Worm (Caenorhabditis elegans) whole organism, young adult: ENCODE data around the gene sec-20.

Source experiments
- D2030.7 ChIP-seq: fragments of 200-800 bp; sonication (Bioruptor generic); IDR thresholded peaks from 2 replicates; pipeline ENCODE4 v1.3.6; 2022; ENCODE audit warnings: missing genetic modification reagents, missing genetic modification characterization, missing compliant biosample characterization
- F37B4.10 ChIP-seq: fragments of 200-800 bp; sonication (Bioruptor generic); IDR thresholded peaks from 2 replicates; pipeline ENCODE4 v1.3.6; 2022; ENCODE audit warnings: missing genetic modification characterization, missing compliant biosample characterization
- F52B5.7 ChIP-seq: sonication (generic microtip); optimal IDR thresholded peaks from 2 replicates; lab custom pipeline; 2016; ENCODE audit warnings: mild to moderate bottlenecking, missing genetic modification characterization, missing compliant biosample characterization
- F55B11.4 ChIP-seq: sonication (generic microtip); optimal IDR thresholded peaks from 2 replicates; lab custom pipeline; 2016; ENCODE audit warnings: missing compliant biosample characterization, missing genetic modification characterization, borderline replicate concordance; ENCODE audit not compliant: insufficient read depth
- Y53G8AR.9 ChIP-seq: fragments of 200-800 bp; sonication (Bioruptor generic); conservative IDR thresholded peaks from 2 replicates; pipeline ENCODE4 v1.3.6; 2022; ENCODE audit warnings: missing genetic modification reagents, missing genetic modification characterization, missing compliant biosample characterization
- Y56A3A.18 ChIP-seq: fragments of 200-800 bp; sonication (Bioruptor generic); IDR thresholded peaks from 2 replicates; pipeline ENCODE4 v1.3.6; 2022; ENCODE audit warnings: missing genetic modification reagents, missing genetic modification characterization, missing compliant biosample characterization
- Y67H2A.10 ChIP-seq: fragments of 200-800 bp; sonication (Bioruptor generic); conservative IDR thresholded peaks from 2 replicates; pipeline ENCODE4 v1.3.6; 2022; ENCODE audit warnings: missing genetic modification reagents, missing genetic modification characterization, missing compliant biosample characterization
- attf-6 ChIP-seq: fragments of 200-800 bp; sonication (Bioruptor generic); IDR thresholded peaks from 2 replicates; pipeline ENCODE4 v1.3.6; 2022; ENCODE audit warnings: missing genetic modification reagents, missing genetic modification characterization, missing compliant biosample characterization
- ccch-3 ChIP-seq: fragments of 200-800 bp; sonication (Bioruptor generic); optimal IDR thresholded peaks from 2 replicates; lab custom pipeline; 2018; ENCODE audit warnings: mild to moderate bottlenecking, missing genetic modification characterization, missing compliant biosample characterization
- cebp-2 ChIP-seq: fragments of 200-800 bp; sonication (Bioruptor generic); IDR thresholded peaks from 2 replicates; pipeline ENCODE4 v1.3.6; 2022; ENCODE audit warnings: missing genetic modification characterization, missing compliant biosample characterization
- ceh-100 ChIP-seq: fragments of 200-800 bp; sonication (Bioruptor generic); IDR thresholded peaks from 2 replicates; pipeline ENCODE4 v1.3.6; 2022; ENCODE audit warnings: missing genetic modification reagents, missing genetic modification characterization, missing compliant biosample characterization
- ceh-58 ChIP-seq: fragments of 200-800 bp; sonication (Bioruptor generic); IDR thresholded peaks from 2 replicates; pipeline ENCODE4 v1.3.6; 2022; ENCODE audit warnings: missing genetic modification characterization, missing compliant biosample characterization
- ceh-79 ChIP-seq: sonication (generic microtip); optimal IDR thresholded peaks from 2 replicates; lab custom pipeline; 2017; ENCODE audit warnings: mild to moderate bottlenecking, missing genetic modification characterization, missing compliant biosample characterization
- ceh-91 ChIP-seq: fragments of 200-800 bp; sonication (Bioruptor generic); IDR thresholded peaks from 2 replicates; pipeline ENCODE4 v1.3.6; 2022; ENCODE audit warnings: missing genetic modification reagents, missing genetic modification characterization, missing compliant biosample characterization
- dox-1 ChIP-seq: fragments of 200-800 bp; sonication (Bioruptor generic); IDR thresholded peaks from 2 replicates; pipeline ENCODE4 v1.3.6; 2022; ENCODE audit warnings: missing genetic modification reagents, missing genetic modification characterization, missing compliant biosample characterization
- dpff-1 ChIP-seq: sonication (generic microtip); optimal IDR thresholded peaks from 2 replicates; lab custom pipeline; 2017; ENCODE audit warnings: mild to moderate bottlenecking, missing genetic modification characterization, missing compliant biosample characterization
- egl-44 ChIP-seq: fragments of 200-800 bp; sonication (Bioruptor generic); IDR thresholded peaks from 2 replicates; pipeline ENCODE4 v1.3.6; 2022; ENCODE audit warnings: missing genetic modification reagents, missing genetic modification characterization, missing compliant biosample characterization
- egrh-3 ChIP-seq: fragments of 200-800 bp; sonication (Bioruptor generic); IDR thresholded peaks from 2 replicates; pipeline ENCODE4 v1.3.6; 2022; ENCODE audit warnings: missing genetic modification reagents, missing genetic modification characterization, missing compliant biosample characterization
- ekl-4 ChIP-seq: fragments of 200-800 bp; sonication (Bioruptor generic); IDR thresholded peaks from 2 replicates; pipeline ENCODE4 v1.3.6; 2022; ENCODE audit warnings: missing genetic modification reagents, missing genetic modification characterization, missing compliant biosample characterization
- him-1 ChIP-seq: sonication (generic microtip); optimal IDR thresholded peaks from 2 replicates; lab custom pipeline; 2016; ENCODE audit warnings: missing genotype, missing genetic modification reagents, missing genetic modification characterization, missing compliant biosample characterization
- hmg-1.2 ChIP-seq: fragments of 200-800 bp; sonication (Bioruptor generic); IDR thresholded peaks from 2 replicates; pipeline ENCODE4 v1.3.6; 2022; ENCODE audit warnings: missing genetic modification reagents, missing genetic modification characterization, missing compliant biosample characterization
- hsf-1 ChIP-seq: fragments of 200-800 bp; sonication (Bioruptor generic); IDR thresholded peaks from 2 replicates; pipeline ENCODE4 v1.3.6; 2022; ENCODE audit warnings: missing genetic modification reagents, missing genetic modification characterization, missing compliant biosample characterization
- lin-26 ChIP-seq: fragments of 200-800 bp; sonication (Bioruptor generic); IDR thresholded peaks from 2 replicates; pipeline ENCODE4 v1.3.6; 2022; ENCODE audit warnings: missing genetic modification reagents, missing genetic modification characterization, missing compliant biosample characterization
- lin-35 ChIP-seq, 3 experiments: fragments of 150-350 bp in 2 of 3; sonication (generic microtip) in 1 of 3; optimal IDR thresholded peaks; 2 replicates each; lab custom pipeline; 2014 to 2018; ENCODE audit warnings: missing biosample characterization in 3 of 3, missing genetic modification characterization in 3 of 3, missing genetic modification reagents in 3 of 3
- lin-40 ChIP-seq: sonication (generic microtip); optimal IDR thresholded peaks from 2 replicates; lab custom pipeline; 2016; ENCODE audit warnings: missing genetic modification characterization, mild to moderate bottlenecking, missing compliant biosample characterization, missing genotype, missing genetic modification reagents
- lir-1 ChIP-seq: fragments of 200-800 bp; sonication (Bioruptor generic); conservative IDR thresholded peaks from 2 replicates; pipeline ENCODE4 v1.3.6; 2022; ENCODE audit warnings: missing genetic modification reagents, missing genetic modification characterization, missing compliant biosample characterization
- lsl-1 ChIP-seq: fragments of 200-800 bp; sonication (Bioruptor generic); optimal IDR thresholded peaks from 2 replicates; lab custom pipeline; 2018; ENCODE audit warnings: mild to moderate bottlenecking, missing genetic modification characterization, moderate library complexity, missing compliant biosample characterization
- madf-6 ChIP-seq: fragments of 200-800 bp; sonication (Bioruptor generic); IDR thresholded peaks from 2 replicates; pipeline ENCODE4 v1.3.6; 2022; ENCODE audit warnings: missing genetic modification reagents, missing genetic modification characterization, missing compliant biosample characterization
- mcd-1 ChIP-seq: fragments of 200-800 bp; sonication (Bioruptor generic); IDR thresholded peaks from 2 replicates; pipeline ENCODE4 v1.3.6; 2022; ENCODE audit warnings: missing genetic modification reagents, missing genetic modification characterization, missing compliant biosample characterization
- mel-28 ChIP-seq: sonication (generic microtip); optimal IDR thresholded peaks from 2 replicates; lab custom pipeline; 2016; ENCODE audit warnings: borderline replicate concordance, mild to moderate bottlenecking, missing genetic modification characterization, missing compliant biosample characterization
- mes-4 ChIP-seq: sonication (generic microtip); optimal IDR thresholded peaks from 2 replicates; lab custom pipeline; 2016; ENCODE audit warnings: missing genotype, missing genetic modification characterization, missing compliant biosample characterization
- nfyb-1 ChIP-seq: fragments of 200-800 bp; sonication (Bioruptor generic); IDR thresholded peaks from 2 replicates; pipeline ENCODE4 v1.3.6; 2022; ENCODE audit warnings: missing genetic modification reagents, missing genetic modification characterization, missing compliant biosample characterization
- nhr-27 ChIP-seq: fragments of 200-800 bp; sonication (Bioruptor generic); optimal IDR thresholded peaks from 2 replicates; lab custom pipeline; 2018; ENCODE audit warnings: mild to moderate bottlenecking, missing genetic modification characterization, moderate library complexity, missing compliant biosample characterization
- rcor-1 ChIP-seq: fragments of 200-800 bp; sonication (Bioruptor generic); IDR thresholded peaks from 2 replicates; pipeline ENCODE4 v1.3.6; 2022; ENCODE audit warnings: missing genetic modification reagents, missing genetic modification characterization, missing compliant biosample characterization
- sea-2 ChIP-seq: fragments of 200-800 bp; sonication (Bioruptor generic); IDR thresholded peaks from 2 replicates; pipeline ENCODE4 v1.3.6; 2022; ENCODE audit warnings: missing genetic modification characterization, missing compliant biosample characterization
- snpc-1.1 ChIP-seq: sonication (generic microtip); optimal IDR thresholded peaks from 2 replicates; lab custom pipeline; 2017; ENCODE audit warnings: missing genetic modification characterization, mild to moderate bottlenecking, missing compliant biosample characterization, antibody characterized with exemption, moderate library complexity, missing genotype, missing genetic modification reagents; ENCODE audit not compliant: insufficient read depth
- sptf-2 ChIP-seq: fragments of 200-800 bp; sonication (Bioruptor generic); optimal IDR thresholded peaks from 2 replicates; lab custom pipeline; 2018; ENCODE audit warnings: mild to moderate bottlenecking, missing genetic modification characterization, missing compliant biosample characterization
- tbp1 ChIP-seq: fragments of 200-800 bp; sonication (Bioruptor generic); optimal IDR thresholded peaks from 2 replicates; lab custom pipeline; 2018; ENCODE audit warnings: mild to moderate bottlenecking, missing genetic modification characterization, missing compliant biosample characterization
- xnd-1 ChIP-seq: sonication (generic microtip); optimal IDR thresholded peaks from 2 replicates; lab custom pipeline; 2016; ENCODE audit warnings: missing genotype, missing genetic modification reagents, missing genetic modification characterization, missing compliant biosample characterization
- zfh-2 ChIP-seq: fragments of 200-800 bp; sonication (Bioruptor generic); conservative IDR thresholded peaks from 2 replicates; pipeline ENCODE4 v1.3.6; 2022; ENCODE audit warnings: missing genetic modification reagents, missing genetic modification characterization, missing compliant biosample characterization
- ztf-22 ChIP-seq: fragments of 200-800 bp; sonication (Bioruptor generic); optimal IDR thresholded peaks from 2 replicates; lab custom pipeline; 2018; ENCODE audit warnings: mild to moderate bottlenecking, missing genetic modification characterization, moderate library complexity, missing compliant biosample characterization
- ztf-28 ChIP-seq: fragments of 200-800 bp; sonication (Bioruptor generic); IDR thresholded peaks from 2 replicates; pipeline ENCODE4 v1.3.6; 2022; ENCODE audit warnings: missing genetic modification reagents, missing genetic modification characterization, missing compliant biosample characterization

The sec-20 gene

DNA sequence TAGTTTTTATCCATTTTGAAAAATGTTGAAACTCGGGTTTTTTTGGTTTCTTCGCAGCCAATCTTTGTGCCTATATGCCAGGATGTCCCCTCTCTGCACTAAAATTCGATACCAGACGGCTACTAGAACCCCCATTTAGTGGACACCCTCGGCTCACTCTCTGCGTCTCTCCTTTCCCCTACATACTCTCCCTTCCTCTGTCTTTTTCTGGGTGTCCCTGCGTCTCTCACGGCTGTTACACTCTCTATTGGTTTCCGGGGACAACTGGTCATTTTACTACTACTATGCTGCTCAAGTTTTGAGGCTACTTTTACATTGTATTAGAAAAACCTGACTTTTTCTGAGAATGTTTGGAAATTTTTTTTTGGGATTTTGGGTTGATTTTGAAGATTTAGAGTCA is 28.5 kb downstream of the sec-20 start:
- TF ChIP-seq hmg-1.2 (GFP tag; lab: Robert Waterston, UW) (peak; percentile 83; the same call in 1 of the 2 replicates), ceh-58 (no peak)

DNA sequence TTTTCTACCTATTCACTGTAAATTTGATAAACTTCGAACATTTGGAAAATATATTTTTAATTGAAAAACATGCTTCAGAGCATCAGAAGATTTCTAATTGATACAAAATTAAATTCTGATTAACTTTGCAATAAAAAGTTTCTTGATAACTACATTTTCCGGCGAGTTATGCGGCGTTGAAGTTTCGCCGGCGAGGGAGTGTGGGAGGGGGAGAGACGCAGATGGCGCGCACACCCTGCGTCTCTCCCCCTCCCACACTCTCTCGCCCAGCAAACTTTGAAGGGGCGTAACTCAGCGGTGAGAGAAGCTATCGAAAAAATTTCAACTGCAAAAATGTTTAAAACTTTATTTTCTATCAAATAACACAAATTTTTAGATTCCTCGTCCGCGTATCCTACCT is 30.6 kb downstream of the sec-20 start:
- TF ChIP-seq hmg-1.2 (GFP tag; lab: Robert Waterston, UW) (peak; percentile 74), Y67H2A.10 (no peak), mcd-1 (GFP tag; lab: Robert Waterston, UW) (no peak)
- TF ChIP-seq, all 124 proteins: peak for 1

DNA sequence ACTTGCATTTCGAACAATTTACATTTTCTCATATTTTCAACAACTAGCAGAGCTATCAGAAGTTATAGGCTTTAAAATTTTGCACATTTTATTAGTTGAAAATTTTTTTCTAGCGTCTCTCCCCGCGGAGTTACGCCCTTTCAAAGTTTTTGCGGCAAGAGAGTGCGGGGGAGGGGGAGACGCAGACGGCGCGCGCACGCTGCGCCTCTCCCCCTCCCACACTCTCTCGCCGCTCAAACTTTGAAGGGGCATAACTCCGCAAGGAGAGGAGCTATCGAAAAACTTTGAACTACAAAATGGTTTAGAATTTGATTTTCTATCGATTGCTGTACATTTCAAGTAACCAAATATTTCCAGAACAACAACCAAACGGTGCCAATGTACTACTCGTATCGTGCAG is 35.1 kb downstream of the sec-20 start:
- TF ChIP-seq F52B5.7 (tag; lab: Kevin White, UChicago) = no peak
- no peak for TF ChIP-seq lir-1 (GFP tag; lab: Robert Waterston, UW)
- TF ChIP-seq lin-35 (GFP tag; optimal IDR thresholded peaks at IDR 0.05; lab: Kevin White, UChicago) = no peak
- no peak for TF ChIP-seq ztf-28 (GFP tag; lab: Robert Waterston, UW)
- TF ChIP-seq nfyb-1 = no peak
- no peak for TF ChIP-seq attf-6 (GFP tag; lab: Robert Waterston, UW)
- TF ChIP-seq egrh-3 (GFP tag; lab: Robert Waterston, UW) = peak; percentile 70; the same call in 1 of the 2 replicates
- TF ChIP-seq ztf-22 (GFP tag; lab: Kevin White, UChicago) = no peak
- peak; percentile 82 for TF ChIP-seq hmg-1.2 (GFP tag; lab: Robert Waterston, UW)
- no peak for TF ChIP-seq ceh-79
- TF ChIP-seq mes-4 (tag; lab: Kevin White, UChicago) = no peak
- TF ChIP-seq lsl-1 = no peak
- no peak for TF ChIP-seq ceh-100
- peak; percentile 77 for TF ChIP-seq zfh-2 (GFP tag; lab: Robert Waterston, UW)
- TF ChIP-seq ccch-3 (GFP tag; lab: Kevin White, UChicago) = no peak
- TF ChIP-seq F55B11.4 (tag; lab: Kevin White, UChicago) = no peak
- TF ChIP-seq xnd-1 (tag; lab: Kevin White, UChicago) = no peak
- no peak for TF ChIP-seq lin-40 (tag; lab: Kevin White, UChicago)
- TF ChIP-seq him-1 (tag; lab: Kevin White, UChicago) = no peak
- TF ChIP-seq dpff-1 (tag; lab: Kevin White, UChicago) = no peak
- TF ChIP-seq Y53G8AR.9 (GFP tag; lab: Robert Waterston, UW) = no peak
- no peak for TF ChIP-seq sptf-2 (GFP tag; lab: Kevin White, UChicago)
- TF ChIP-seq ceh-91 = no peak
- no peak for TF ChIP-seq nhr-27 (tag; lab: Kevin White, UChicago)

DNA sequence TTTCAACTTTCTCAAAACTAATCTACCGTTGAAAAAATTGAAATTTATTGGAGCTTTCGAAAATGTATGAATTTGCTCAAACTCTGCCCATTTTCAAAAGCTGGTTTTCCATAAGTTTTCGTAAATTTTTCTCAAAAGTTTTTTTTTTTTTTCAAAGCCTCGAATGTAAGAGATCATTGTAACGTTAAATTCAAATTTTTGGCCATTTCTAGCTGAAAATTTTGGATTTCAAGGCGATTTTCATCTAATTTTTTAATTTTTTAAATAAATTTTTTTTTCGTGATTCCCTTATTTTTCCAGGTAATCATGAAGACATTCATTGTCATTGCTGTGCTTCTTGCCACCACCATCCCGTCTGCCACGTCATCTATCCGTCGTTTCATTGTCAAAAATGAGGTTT is 38.2 kb downstream of the sec-20 start, which contains the start of gene hpo-38:
Gene hpo-38 (plus strand): TSS at position 301 of the 400 bp plus-strand sequence.
- TF ChIP-seq sea-2 (GFP tag; lab: Robert Waterston, UW) (no peak), cebp-2 (no peak), snpc-1.1 (tag; lab: Kevin White, UChicago) (no peak), mel-28 (tag; lab: Kevin White, UChicago) (no peak), Y56A3A.18 (GFP tag; lab: Robert Waterston, UW) (no peak), ekl-4 (no peak)

DNA sequence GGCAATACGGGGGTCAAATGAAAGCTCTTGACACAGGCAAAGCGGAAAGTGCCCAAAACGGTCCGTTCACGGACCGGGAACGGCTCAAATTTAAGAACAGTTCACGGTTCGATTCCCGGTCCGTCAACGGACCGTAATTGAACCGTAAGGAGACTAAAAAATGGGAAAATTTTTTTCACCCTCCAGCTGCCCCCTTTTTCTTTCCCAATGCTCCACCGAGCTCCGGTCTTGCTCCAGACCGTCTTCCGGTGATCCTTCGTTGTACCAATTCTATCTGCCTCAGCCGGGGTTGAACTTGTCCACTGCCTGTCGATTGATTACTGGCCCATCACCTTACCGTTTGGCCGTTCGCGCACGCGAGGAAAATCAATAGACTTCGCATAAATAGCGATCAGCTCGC is 41.0 kb downstream of the sec-20 start:
- TF ChIP-seq egl-44 (GFP tag; lab: Robert Waterston, UW) (peak; percentile 84), hsf-1 (peak; percentile 47; the same call in 1 of the 2 replicates), D2030.7 (peak; percentile 86), tbp1 (GFP tag; lab: Kevin White, UChicago) (peak; percentile 34), Y53G8AR.9 (GFP tag; lab: Robert Waterston, UW) (0 out of 2 replicates have a peak, but pooled peaks have one; percentile 36), rcor-1 (peak; percentile 48; the same call in 1 of the 2 replicates), lin-26 (GFP tag; lab: Robert Waterston, UW) (peak; percentile 94), mcd-1 (GFP tag; lab: Robert Waterston, UW) (0 out of 2 replicates have a peak, but pooled peaks have one; percentile 20), madf-6 (GFP tag; lab: Robert Waterston, UW) (peak; percentile 66), F37B4.10 (GFP tag; lab: Robert Waterston, UW) (peak; percentile 70; the same call in 1 of the 2 replicates), dox-1 (GFP tag; lab: Robert Waterston, UW) (peak; percentile 58), ceh-58 (0 out of 2 replicates have a peak, but pooled peaks have one; percentile 51), hmg-1.2 (GFP tag; lab: Robert Waterston, UW) (peak; percentile 38; the same call in 1 of the 2 replicates)
